Fruit fly (Drosophila melanogaster) whole organism, pupa: ENCODE measurements around the gene mRpS33.
A peak's percentile ranks its signal among the peaks of the same experiment; 100 is the strongest.

ENCODE experiments used
- CG10348 ChIP-seq: fragments of 200-800 bp; sonication (Bioruptor generic); IDR thresholded peaks from 2 replicates; pipeline ENCODE4 v1.3.6; 2022; ENCODE audit warnings: missing biosample characterization, missing genetic modification characterization
- CG12605 ChIP-seq: fragments of 200-800 bp; sonication (Bioruptor generic); IDR thresholded peaks from 2 replicates; pipeline ENCODE4 v1.3.6; 2022; ENCODE audit warnings: missing biosample characterization, missing genetic modification characterization
- CG13204 ChIP-seq: fragments of 200-800 bp; sonication (Bioruptor generic); optimal IDR thresholded peaks from 2 replicates; lab custom pipeline; 2018; ENCODE audit warnings: missing biosample characterization, mild to moderate bottlenecking, missing genetic modification characterization, moderate library complexity
- CG14655 ChIP-seq: fragments of 200-800 bp; sonication (Bioruptor generic); optimal IDR thresholded peaks from 3 replicates; lab custom pipeline; 2017; ENCODE audit warnings: mild to moderate bottlenecking, missing biosample characterization, missing genetic modification reagents, missing genetic modification characterization
- CG15710 ChIP-seq: fragments of 200-800 bp; sonication (Bioruptor generic); optimal IDR thresholded peaks from 2 replicates; lab custom pipeline; 2018; ENCODE audit warnings: missing biosample characterization, mild to moderate bottlenecking, missing genetic modification characterization, moderate library complexity
- CG17806 ChIP-seq: fragments of 200-800 bp; sonication (Bioruptor generic); optimal IDR thresholded peaks from 2 replicates; lab custom pipeline; 2018; ENCODE audit warnings: missing biosample characterization, mild to moderate bottlenecking, missing genetic modification characterization, moderate library complexity
- CG32121 ChIP-seq: fragments of 200-800 bp; sonication (Bioruptor generic); IDR thresholded peaks from 2 replicates; pipeline ENCODE4 v1.3.6; 2022; ENCODE audit warnings: missing biosample characterization, missing genetic modification characterization
- CG34367 ChIP-seq: fragments of 200-800 bp; sonication (Bioruptor generic); optimal IDR thresholded peaks from 2 replicates; lab custom pipeline; 2018; ENCODE audit warnings: missing biosample characterization, mild to moderate bottlenecking, missing genetic modification characterization
- CG4496 ChIP-seq: fragments of 200-800 bp; sonication (Bioruptor generic); IDR thresholded peaks from 3 replicates; pipeline ENCODE4 v1.3.6; 2022; ENCODE audit warnings: missing biosample characterization, missing genetic modification characterization
- CG8159 ChIP-seq: fragments of 200-800 bp; sonication (Bioruptor generic); optimal IDR thresholded peaks from 3 replicates; lab custom pipeline; 2018; ENCODE audit warnings: missing biosample characterization, mild to moderate bottlenecking, missing genetic modification characterization, moderate library complexity
- CG8301 ChIP-seq: fragments of 200-800 bp; sonication (Bioruptor generic); optimal IDR thresholded peaks from 2 replicates; lab custom pipeline; 2018; ENCODE audit warnings: missing biosample characterization, mild to moderate bottlenecking, missing genetic modification characterization
- CG9948 ChIP-seq: fragments of 200-800 bp; sonication (Bioruptor generic); optimal IDR thresholded peaks from 2 replicates; lab custom pipeline; 2018; ENCODE audit warnings: missing biosample characterization, mild to moderate bottlenecking, missing genetic modification characterization, moderate library complexity
- D1 ChIP-seq: fragments of 200-800 bp; sonication (Bioruptor generic); optimal IDR thresholded peaks from 2 replicates; lab custom pipeline; 2018; ENCODE audit warnings: missing biosample characterization, mild to moderate bottlenecking, missing genetic modification characterization, moderate library complexity
- EcR ChIP-seq: fragments of 200-800 bp; sonication (Bioruptor generic); optimal IDR thresholded peaks from 3 replicates; lab custom pipeline; 2019; ENCODE audit warnings: missing biosample characterization, missing genetic modification characterization, mild to moderate bottlenecking, moderate library complexity, missing genetic modification reagents
- Ets98B ChIP-seq: fragments of 200-800 bp; sonication (Bioruptor generic); IDR thresholded peaks from 2 replicates; pipeline ENCODE4 v1.3.6; 2022; ENCODE audit warnings: missing biosample characterization, missing genetic modification characterization
- Pif1A ChIP-seq: fragments of 200-800 bp; sonication (Bioruptor generic); optimal IDR thresholded peaks from 3 replicates; lab custom pipeline; 2016; ENCODE audit warnings: missing biosample characterization, missing genetic modification characterization
- Pif1B ChIP-seq: fragments of 200-800 bp; sonication (Bioruptor generic); optimal IDR thresholded peaks from 3 replicates; lab custom pipeline; 2016; ENCODE audit warnings: missing biosample characterization, missing genetic modification characterization
- Snoo ChIP-seq: fragments of 200-800 bp; sonication (Bioruptor generic); optimal IDR thresholded peaks from 3 replicates; lab custom pipeline; 2017; ENCODE audit warnings: missing biosample characterization, mild to moderate bottlenecking, missing genetic modification characterization, inconsistent platforms
- fd96Ca ChIP-seq: fragments of 200-800 bp; sonication (Bioruptor generic); IDR thresholded peaks from 3 replicates; pipeline ENCODE4 v1.3.6; 2022; ENCODE audit warnings: missing biosample characterization, missing genetic modification characterization
- gl ChIP-seq: fragments of 200-800 bp; sonication (Bioruptor generic); optimal IDR thresholded peaks from 2 replicates; lab custom pipeline; 2018; ENCODE audit warnings: missing biosample characterization, mild to moderate bottlenecking, missing genetic modification characterization
- rn ChIP-seq: fragments of 200-800 bp; sonication (Bioruptor generic); IDR thresholded peaks from 2 replicates; pipeline ENCODE4 v1.3.6; 2022; ENCODE audit warnings: missing biosample characterization, missing genetic modification characterization

The mRpS33 gene

dm6 chr3R:16408434-16408833 is 28.0 kb downstream of the mRpS33 start:
- TF ChIP-seq Ets98B (GFP tag; lab: Robert Waterston, UW) (no peak), CG32121 (no peak), CG13204 (GFP tag; lab: Kevin White, UChicago) (no peak), CG17806 (tag; lab: Kevin White, UChicago) (no peak), CG12605 (GFP tag; lab: Robert Waterston, UW) (no peak), CG15710 (tag; lab: Kevin White, UChicago) (no peak), D1 (tag; lab: Kevin White, UChicago) (no peak), Snoo (tag; lab: Kevin White, UChicago) (no peak), fd96Ca (no peak), CG34367 (tag; lab: Kevin White, UChicago) (no peak), CG14655 (no peak), rn (GFP tag; lab: Robert Waterston, UW) (no peak), Pif1B (GFP tag; lab: Kevin White, UChicago) (no peak), CG8159 (tag; lab: Kevin White, UChicago) (no peak)

DNA sequence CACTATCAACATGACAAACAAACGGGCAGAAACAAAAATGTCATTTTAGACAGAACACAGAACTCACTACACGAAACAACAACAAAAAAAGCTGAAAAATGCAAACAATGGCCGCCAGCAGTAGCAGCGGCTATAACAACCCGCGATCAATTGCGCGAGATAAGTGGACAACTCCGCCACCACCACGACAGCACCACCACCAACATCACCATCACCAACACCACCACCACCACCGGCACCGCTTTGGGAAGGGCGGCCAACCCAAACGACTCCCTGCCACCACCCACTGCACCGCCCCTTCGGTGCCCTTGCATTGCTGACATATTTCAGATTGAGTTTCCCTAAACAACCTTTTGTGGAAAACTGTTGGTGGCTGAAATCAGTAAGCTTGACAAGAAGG is 29.8 kb downstream of the mRpS33 start:
- no peak for TF ChIP-seq Snoo (tag; lab: Kevin White, UChicago)
- no peak for TF ChIP-seq CG4496
- TF ChIP-seq D1 (tag; lab: Kevin White, UChicago) = no peak
- no peak for TF ChIP-seq CG32121
- no peak for TF ChIP-seq CG34367 (tag; lab: Kevin White, UChicago)
- TF ChIP-seq CG17806 (tag; lab: Kevin White, UChicago) = no peak
- TF ChIP-seq CG15710 (tag; lab: Kevin White, UChicago) = no peak
- TF ChIP-seq gl (tag; lab: Kevin White, UChicago) = no peak
- TF ChIP-seq CG10348 (GFP tag; lab: Robert Waterston, UW) = no peak
- no peak for TF ChIP-seq Pif1B (GFP tag; lab: Kevin White, UChicago)
- TF ChIP-seq CG8301 (tag; lab: Kevin White, UChicago) = no peak
- no peak for TF ChIP-seq CG14655
- TF ChIP-seq CG13204 (GFP tag; lab: Kevin White, UChicago) = no peak
- no peak for TF ChIP-seq CG9948 (tag; lab: Kevin White, UChicago)

- TF ChIP-seq CG4496 (0 out of 3 replicates have a peak, but pooled peaks have one; percentile 34), CG34367 (tag; lab: Kevin White, UChicago) (no peak), CG32121 (no peak), Snoo (tag; lab: Kevin White, UChicago) (no peak)
Observed at dm6 chr3R:16403734-16404057, 32.7 kb downstream of the mRpS33 start.

dm6 chr3R:16403023-16403733 is 33.2 kb downstream of the mRpS33 start, which contains the start of gene ss:
Gene ss (minus strand): TSS chr3R:16403690.
- TF ChIP-seq CG13204 (GFP tag; lab: Kevin White, UChicago) (peak; percentile 20), Ets98B (GFP tag; lab: Robert Waterston, UW) (no peak)

- TF ChIP-seq Snoo (tag; lab: Kevin White, UChicago) = no peak
- no peak for TF ChIP-seq CG13204 (GFP tag; lab: Kevin White, UChicago)
- no peak for TF ChIP-seq CG8301 (tag; lab: Kevin White, UChicago)
- no peak for TF ChIP-seq CG9948 (tag; lab: Kevin White, UChicago)
- no peak for TF ChIP-seq EcR
- no peak for TF ChIP-seq CG4496
- no peak for TF ChIP-seq gl (tag; lab: Kevin White, UChicago)
- TF ChIP-seq CG8159 (tag; lab: Kevin White, UChicago) = no peak
- no peak for TF ChIP-seq fd96Ca
- no peak for TF ChIP-seq CG14655
- TF ChIP-seq rn (GFP tag; lab: Robert Waterston, UW) = no peak
- TF ChIP-seq CG17806 (tag; lab: Kevin White, UChicago) = no peak
- TF ChIP-seq CG10348 (GFP tag; lab: Robert Waterston, UW) = no peak
- no peak for TF ChIP-seq CG12605 (GFP tag; lab: Robert Waterston, UW)
- no peak for TF ChIP-seq Pif1A (GFP tag; lab: Kevin White, UChicago)
Observed at dm6 chr3R:16396565-16396964, 39.8 kb downstream of the mRpS33 start.

dm6 chr3R:16395448-16395847 is 40.9 kb downstream of the mRpS33 start:
- TF ChIP-seq fd96Ca (no peak), rn (GFP tag; lab: Robert Waterston, UW) (no peak), Pif1B (GFP tag; lab: Kevin White, UChicago) (no peak), CG10348 (GFP tag; lab: Robert Waterston, UW) (no peak), Pif1A (GFP tag; lab: Kevin White, UChicago) (no peak), EcR (no peak), CG17806 (tag; lab: Kevin White, UChicago) (no peak), CG32121 (no peak), CG4496 (no peak), CG8301 (tag; lab: Kevin White, UChicago) (no peak), CG34367 (tag; lab: Kevin White, UChicago) (no peak), CG15710 (tag; lab: Kevin White, UChicago) (no peak), CG12605 (GFP tag; lab: Robert Waterston, UW) (no peak), CG13204 (GFP tag; lab: Kevin White, UChicago) (no peak), gl (tag; lab: Kevin White, UChicago) (no peak)
